Fruit fly (Drosophila melanogaster): Measurements from ENCODE around the gene CG5653.

Gene CG5653

DNA sequence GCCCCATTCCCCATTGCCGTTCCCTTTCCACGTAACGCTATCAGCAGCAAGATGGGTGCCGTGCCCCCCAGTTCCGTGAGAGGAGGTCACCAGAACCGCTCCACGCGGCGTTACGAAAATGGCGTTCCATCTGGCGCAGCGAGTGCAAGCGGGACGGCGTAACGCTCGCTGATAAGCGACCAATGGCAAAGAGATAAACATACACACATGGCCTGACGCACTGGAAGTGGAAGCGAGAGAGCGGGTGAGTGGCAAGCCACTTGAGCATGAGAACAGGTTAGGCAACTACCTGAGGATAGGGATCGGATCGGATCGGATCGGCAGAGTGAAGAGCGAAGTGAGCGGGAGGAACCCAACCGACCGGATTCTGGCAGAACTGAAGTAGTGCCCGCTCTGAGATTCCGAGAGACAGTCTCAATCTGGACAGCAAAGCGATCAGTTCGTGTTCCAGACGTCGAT is 38.6 kb upstream of the CG5653 start, which contains the start of gene Doc3 (continued):
- TF ChIP-seq Adf1 (GFP tag; IDR thresholded peaks at IDR 0.05) (peak; percentile 52; the same call in 1 of the 2 replicates), CG14965 (GFP tag; optimal IDR thresholded peaks at IDR 0.05; ENCODE audit: borderline replicate concordance) (no peak), CG31441 (GFP tag; IDR thresholded peaks at IDR 0.05) (no peak), CG4404 (GFP tag; IDR thresholded peaks at IDR 0.05) (no peak), CG4854 (GFP tag; optimal IDR thresholded peaks at IDR 0.05) (no peak), CG2116 (GFP tag; optimal IDR thresholded peaks at IDR 0.05) (no peak), maf-S (GFP tag; optimal IDR thresholded peaks at IDR 0.05) (no peak), CG15011 (GFP tag; optimal IDR thresholded peaks at IDR 0.05) (no peak), Sin3A (optimal IDR thresholded peaks at IDR 0.05) (no peak), CG17186 (GFP tag; optimal IDR thresholded peaks at IDR 0.05) (no peak), CG12219 (GFP tag; optimal IDR thresholded peaks at IDR 0.05) (no peak), lov (optimal IDR thresholded peaks at IDR 0.05) (no peak), lov (GFP tag; IDR thresholded peaks at IDR 0.05) (0 out of 3 replicates have a peak, but pooled peaks have one; percentile 28), emc (GFP tag; optimal IDR thresholded peaks at IDR 0.05) (no peak), row (GFP tag; IDR thresholded peaks at IDR 0.05) (no peak), Xrp1 (GFP tag; IDR thresholded peaks at IDR 0.05) (no peak), Doc3 (GFP tag; IDR thresholded peaks at IDR 0.05; ENCODE audit: partially characterized antibody) (no peak), CG18262 (tag; optimal IDR thresholded peaks at IDR 0.05) (no peak), fd96Cb (tag; optimal IDR thresholded peaks at IDR 0.05) (no peak), amos (GFP tag; IDR thresholded peaks at IDR 0.05; ENCODE audit: partially characterized antibody) (0 out of 2 replicates have a peak, but pooled peaks have one; percentile 7), Taf1 (GFP tag; IDR thresholded peaks at IDR 0.05) (no peak), ci (GFP tag; IDR thresholded peaks at IDR 0.05) (peak; percentile 39; the same call in 1 of the 3 replicates), sim (GFP tag; IDR thresholded peaks at IDR 0.05) (no peak), chif (GFP tag; optimal IDR thresholded peaks at IDR 0.05) (no peak), CG12942 (GFP tag; optimal IDR thresholded peaks at IDR 0.05) (no peak), CG10654 (GFP tag; optimal IDR thresholded peaks at IDR 0.05) (no peak), Ssrp (tag; optimal IDR thresholded peaks at IDR 0.05) (no peak), Lim3 (GFP tag; IDR thresholded peaks at IDR 0.05) (no peak), vvl (GFP tag; IDR thresholded peaks at IDR 0.05) (no peak), nmo (GFP tag; optimal IDR thresholded peaks at IDR 0.05) (no peak), pan (optimal IDR thresholded peaks at IDR 0.05) (no peak), pan (GFP tag; optimal IDR thresholded peaks at IDR 0.05 in 1 of 2, IDR thresholded peaks at IDR 0.05 in 1 of 2) (no peak), Xbp1 (GFP tag; optimal IDR thresholded peaks at IDR 0.05) (no peak), CG7786 (GFP tag; optimal IDR thresholded peaks at IDR 0.05) (no peak), CG7928 (GFP tag; optimal IDR thresholded peaks at IDR 0.05) (no peak), CG7372 (GFP tag; IDR thresholded peaks at IDR 0.05) (no peak), CG3065 (GFP tag; optimal IDR thresholded peaks at IDR 0.05) (no peak), z (GFP tag; IDR thresholded peaks at IDR 0.05) (peak; percentile 64; the same call in 1 of the 3 replicates), CG11093 (GFP tag; IDR thresholded peaks at IDR 0.05) (no peak), CG11398 (GFP tag; optimal IDR thresholded peaks at IDR 0.05) (no peak), CG31365 (tag; optimal IDR thresholded peaks at IDR 0.05) (no peak), sc (optimal IDR thresholded peaks at IDR 0.05) (no peak), sc (GFP tag; optimal IDR thresholded peaks at IDR 0.05) (no peak), Camta (GFP tag; optimal IDR thresholded peaks at IDR 0.05) (no peak), zfh1 (GFP tag; IDR thresholded peaks at IDR 0.05) (no peak), dimm (GFP tag; IDR thresholded peaks at IDR 0.05) (no peak), CG13894 (tag; optimal IDR thresholded peaks at IDR 0.05) (no peak), C15 (GFP tag; IDR thresholded peaks at IDR 0.05) (no peak), CG31224 (GFP tag; IDR thresholded peaks at IDR 0.05) (no peak), slou (GFP tag; optimal IDR thresholded peaks at IDR 0.05) (no peak), ewg (GFP tag; optimal IDR thresholded peaks at IDR 0.05) (no peak), CG17361 (GFP tag; IDR thresholded peaks at IDR 0.05) (no peak), CG13123 (GFP tag; optimal IDR thresholded peaks at IDR 0.05) (no peak), CG13424 (tag; optimal IDR thresholded peaks at IDR 0.05) (no peak)
